Fruit fly (Drosophila melanogaster) whole organism, prepupa: ENCODE data around the gene CG3592.

ENCODE experiments used
- CG31627 ChIP-seq: fragments of 200-800 bp; sonication (Bioruptor generic); optimal IDR thresholded peaks from 3 replicates; lab custom pipeline; 2016; ENCODE audit warnings: missing biosample characterization, missing genetic modification characterization
- CG32006 ChIP-seq: fragments of 200-800 bp; sonication (Bioruptor generic); optimal IDR thresholded peaks from 3 replicates; lab custom pipeline; 2017; ENCODE audit warnings: missing biosample characterization, mild to moderate bottlenecking, missing genetic modification characterization
- CG8119 ChIP-seq: fragments of 200-800 bp; sonication (Bioruptor generic); IDR thresholded peaks from 3 replicates; pipeline ENCODE4 v1.3.6; 2022; ENCODE audit warnings: missing biosample characterization, missing genetic modification characterization
- Eip75B ChIP-seq: fragments of 200-800 bp; sonication (Bioruptor generic); optimal IDR thresholded peaks from 3 replicates; lab custom pipeline; 2016; ENCODE audit warnings: missing biosample characterization, missing genetic modification characterization
- Smox ChIP-seq: fragments of 200-800 bp; sonication (Bioruptor generic); optimal IDR thresholded peaks from 3 replicates; lab custom pipeline; 2016; ENCODE audit warnings: missing biosample characterization, missing genetic modification characterization
- Sox15 ChIP-seq: fragments of 200-800 bp; sonication (Bioruptor generic); optimal IDR thresholded peaks from 3 replicates; lab custom pipeline; 2016; ENCODE audit warnings: missing biosample characterization, missing genetic modification characterization
- cyc ChIP-seq: fragments of 200-800 bp; sonication (Bioruptor generic); optimal IDR thresholded peaks from 3 replicates; lab custom pipeline; 2016; ENCODE audit warnings: missing biosample characterization, missing genetic modification characterization
- dsx ChIP-seq: fragments of 200-800 bp; optimal IDR thresholded peaks from 3 replicates; lab custom pipeline; 2019; ENCODE audit warnings: missing biosample characterization, mild to moderate bottlenecking, missing genetic modification characterization, moderate library complexity; ENCODE audit not compliant: poor library complexity, severe bottlenecking
- esn ChIP-seq: fragments of 200-800 bp; sonication (Bioruptor generic); optimal IDR thresholded peaks from 2 replicates; lab custom pipeline; 2016; ENCODE audit warnings: missing biosample characterization, mild to moderate bottlenecking, missing genetic modification characterization, moderate library complexity
- lz ChIP-seq: fragments of 200-800 bp; sonication (Bioruptor generic); optimal IDR thresholded peaks from 3 replicates; lab custom pipeline; 2016; ENCODE audit warnings: missing biosample characterization, missing genetic modification characterization
- net ChIP-seq: fragments of 200-800 bp; sonication (Bioruptor generic); optimal IDR thresholded peaks from 3 replicates; lab custom pipeline; 2016; ENCODE audit warnings: missing biosample characterization, missing genetic modification characterization
- pdm3 ChIP-seq: fragments of 200-800 bp; sonication (Bioruptor generic); optimal IDR thresholded peaks from 3 replicates; lab custom pipeline; 2016; ENCODE audit warnings: missing biosample characterization, missing genetic modification characterization
- salr ChIP-seq, 2 experiments: fragments of 200-800 bp; sonication (Bioruptor generic); optimal IDR thresholded peaks; 3 replicates each; lab custom pipeline; 2016 to 2018; ENCODE audit warnings: missing biosample characterization in 2 of 2, missing genetic modification characterization in 2 of 2, mild to moderate bottlenecking in 1 of 2
- ss ChIP-seq, 2 experiments: fragments of 200-800 bp; sonication (Bioruptor generic); optimal IDR thresholded peaks; 2 replicates in 1 of 2; 3 replicates in 1 of 2; lab custom pipeline; 2017 to 2018; ENCODE audit warnings: mild to moderate bottlenecking in 2 of 2, missing biosample characterization in 2 of 2, missing genetic modification characterization in 2 of 2, moderate library complexity in 1 of 2
- topi ChIP-seq: fragments of 200-800 bp; sonication (Bioruptor generic); optimal IDR thresholded peaks from 3 replicates; lab custom pipeline; 2016; ENCODE audit warnings: missing biosample characterization, missing genetic modification characterization

CG3592 gene

dm6 chrX:2984902-2985772, 50.2 kb downstream of the CG3592 start (continued):
- peak; percentile 76 for TF ChIP-seq lz (GFP tag; lab: Kevin White, UChicago)
- no peak for TF ChIP-seq CG8119 (GFP tag; lab: Robert Waterston, UW)
- TF ChIP-seq pdm3 (GFP tag; lab: Kevin White, UChicago), result peak; percentile 73
- TF ChIP-seq esn (GFP tag; lab: Kevin White, UChicago), result peak; percentile 85
- peak; percentile 26 to 70 for TF ChIP-seq salr (GFP tag; optimal IDR thresholded peaks at IDR 0.05; lab: Kevin White, UChicago)
- peak; percentile 73 for TF ChIP-seq net (GFP tag; lab: Kevin White, UChicago)
- TF ChIP-seq topi (GFP tag; lab: Kevin White, UChicago), result peak; percentile 86
- TF ChIP-seq ss (GFP tag; optimal IDR thresholded peaks at IDR 0.05; lab: Kevin White, UChicago), result peak; percentile 84 to 95
- TF ChIP-seq dsx (GFP tag; lab: Kevin White, UChicago), result peak; percentile 87
- peak; percentile 85 for TF ChIP-seq Eip75B
- peak; percentile 27 for TF ChIP-seq CG32006 (GFP tag; lab: Kevin White, UChicago)
- TF ChIP-seq Sox15 (GFP tag; lab: Kevin White, UChicago), result peak; percentile 7
- TF ChIP-seq CG31627 (GFP tag; lab: Kevin White, UChicago), result peak; percentile 76
- peak; percentile 82 for TF ChIP-seq Smox (GFP tag; lab: Kevin White, UChicago)
- TF ChIP-seq cyc (GFP tag; lab: Kevin White, UChicago), result peak; percentile 79
